Fruit fly (Drosophila melanogaster) S2 (cell line): ENCODE measurements around the gene Sidpn.

Experiments
- CG8478 ChIP-seq: fragments of >200 bp; optimal IDR thresholded peaks from 2 replicates; lab custom pipeline; 2018
- CTCF ChIP-seq, 2 experiments: fragments of >200 bp; optimal IDR thresholded peaks; 2 replicates each; lab custom pipeline; 2018

- TF ChIP-seq CTCF (optimal IDR thresholded peaks at IDR 0.05; lab: Kevin White, UChicago) (no peak), CG8478 (lab: Kevin White, UChicago) (no peak)
These were observed 42.1 kb downstream of the Sidpn start, which contains the start of gene CG10702 for dm6 chr2L:19069548-19070145.
